Fruit fly (Drosophila melanogaster): ENCODE measurements around the gene ouib.

Gene ouib

dm6 chr3R:8711890-8712449, 13.3 kb upstream of the ouib start (continued):
- TF ChIP-seq Jarid2 (GFP tag; optimal IDR thresholded peaks at IDR 0.05) = no peak
- TF ChIP-seq Abd-B (GFP tag; optimal IDR thresholded peaks at IDR 0.05) = no peak
- TF ChIP-seq Nf-YB (GFP tag; optimal IDR thresholded peaks at IDR 0.05) = no peak
- no peak for TF ChIP-seq CG3726 (GFP tag; IDR thresholded peaks at IDR 0.05)
- TF ChIP-seq Gug (GFP tag; IDR thresholded peaks at IDR 0.05) = no peak
- no peak for TF ChIP-seq Trl (optimal IDR thresholded peaks at IDR 0.05)
- TF ChIP-seq Trl (GFP tag; optimal IDR thresholded peaks at IDR 0.05) = no peak
- TF ChIP-seq NC2β (GFP tag; optimal IDR thresholded peaks at IDR 0.05) = no peak
- no peak for TF ChIP-seq hb (GFP tag; IDR thresholded peaks at IDR 0.05; ENCODE audit: partially characterized antibody)
- TF ChIP-seq CG8359 (GFP tag; optimal IDR thresholded peaks at IDR 0.05; ENCODE audit: borderline replicate concordance) = no peak
- TF ChIP-seq CG1647 (GFP tag; optimal IDR thresholded peaks at IDR 0.05) = no peak
- TF ChIP-seq H15 (GFP tag; IDR thresholded peaks at IDR 0.05) = no peak
- TF ChIP-seq z (GFP tag; IDR thresholded peaks at IDR 0.05) = no peak
- peak; percentile 12 for TF ChIP-seq CG18599 (GFP tag; optimal IDR thresholded peaks at IDR 0.05)
- no peak for TF ChIP-seq CG13624 (GFP tag; optimal IDR thresholded peaks at IDR 0.05)
- no peak for TF ChIP-seq CG12071 (GFP tag; optimal IDR thresholded peaks at IDR 0.05)
- TF ChIP-seq CG30431 (GFP tag; optimal IDR thresholded peaks at IDR 0.05) = no peak
- no peak for TF ChIP-seq fd3F (GFP tag; optimal IDR thresholded peaks at IDR 0.05)
- TF ChIP-seq ATbp (GFP tag; optimal IDR thresholded peaks at IDR 0.05) = peak; percentile 34

DNA sequence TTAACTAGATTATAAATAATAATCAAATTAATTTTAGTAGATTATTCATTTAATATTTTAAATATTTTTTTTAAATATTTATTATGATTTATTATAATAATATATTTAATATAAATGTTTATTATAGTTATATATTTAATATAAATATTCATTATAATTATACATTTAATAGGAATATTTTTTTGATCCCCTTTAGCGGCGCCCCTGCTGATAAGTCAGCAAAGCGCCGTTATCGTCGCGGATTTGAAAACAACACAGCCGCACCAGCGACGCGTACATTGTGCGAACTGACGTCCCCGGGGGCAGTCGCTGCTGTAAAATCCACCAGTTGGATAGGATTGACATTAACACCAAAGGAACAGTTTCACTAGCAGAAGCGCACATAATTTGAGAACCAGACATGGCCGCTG, 12.6 kb upstream of the ouib start, which contains the start of gene CG8112:
Gene CG8112 (plus strand): TSS at position 212 of the 410 bp plus-strand sequence.
- TF ChIP-seq CG4328 (GFP tag; optimal IDR thresholded peaks at IDR 0.05) = no peak
- peak; percentile 34 for TF ChIP-seq CG2712 (tag; optimal IDR thresholded peaks at IDR 0.05)
- TF ChIP-seq MBD-R2 (GFP tag; IDR thresholded peaks at IDR 0.05) = no peak
- peak; percentile 52 for TF ChIP-seq CG7556 (GFP tag; optimal IDR thresholded peaks at IDR 0.05)
- TF ChIP-seq Max (GFP tag; optimal IDR thresholded peaks at IDR 0.05) = no peak
- TF ChIP-seq nom (GFP tag; optimal IDR thresholded peaks at IDR 0.05) = peak; percentile 9
- no peak for TF ChIP-seq sd (tag; optimal IDR thresholded peaks at IDR 0.05)
- peak; percentile 57 for TF ChIP-seq CG18262 (tag; optimal IDR thresholded peaks at IDR 0.05)
- TF ChIP-seq CG34422 (GFP tag; IDR thresholded peaks at IDR 0.05) = no peak
- TF ChIP-seq cwo (GFP tag; optimal IDR thresholded peaks at IDR 0.05) = peak; percentile 24
- TF ChIP-seq CG10267 (tag; optimal IDR thresholded peaks at IDR 0.05) = no peak
- peak; percentile 22 for TF ChIP-seq CG9437 (GFP tag; optimal IDR thresholded peaks at IDR 0.05)
- peak; percentile 23 for TF ChIP-seq CG13775 (GFP tag; optimal IDR thresholded peaks at IDR 0.05)
- TF ChIP-seq Vsx1 (GFP tag; optimal IDR thresholded peaks at IDR 0.05) = peak; percentile 7
- TF ChIP-seq CG10209 (GFP tag; optimal IDR thresholded peaks at IDR 0.05) = peak; percentile 16
- TF ChIP-seq emc (GFP tag; optimal IDR thresholded peaks at IDR 0.05) = no peak
- TF ChIP-seq CG8924 (tag; optimal IDR thresholded peaks at IDR 0.05) = peak; percentile 44
- no peak for TF ChIP-seq sisA (GFP tag; IDR thresholded peaks at IDR 0.05)
- peak; percentile 3 for TF ChIP-seq CG6854 (GFP tag; optimal IDR thresholded peaks at IDR 0.05)
- no peak for TF ChIP-seq mirr (GFP tag; optimal IDR thresholded peaks at IDR 0.05)
- TF ChIP-seq Xrp1 (GFP tag; IDR thresholded peaks at IDR 0.05) = no peak
- TF ChIP-seq CG10565 (GFP tag; optimal IDR thresholded peaks at IDR 0.05) = no peak
- no peak for TF ChIP-seq stc (GFP tag; IDR thresholded peaks at IDR 0.05)
- no peak for TF ChIP-seq jigr1 (GFP tag; IDR thresholded peaks at IDR 0.05)
- peak; percentile 51 for TF ChIP-seq grau (tag; optimal IDR thresholded peaks at IDR 0.05)
- TF ChIP-seq gcm (GFP tag; optimal IDR thresholded peaks at IDR 0.05) = peak; percentile 5
- TF ChIP-seq br (optimal IDR thresholded peaks at IDR 0.05) = no peak
- TF ChIP-seq Ssrp (tag; optimal IDR thresholded peaks at IDR 0.05) = peak; percentile 11
- TF ChIP-seq sqz (GFP tag; optimal IDR thresholded peaks at IDR 0.05) = no peak
- TF ChIP-seq CG14710 (tag; optimal IDR thresholded peaks at IDR 0.05) = peak; percentile 6
- no peak for TF ChIP-seq Fer2 (tag; optimal IDR thresholded peaks at IDR 0.05)
- peak; percentile 12 for TF ChIP-seq sens (GFP tag)
